Fruit fly (Drosophila melanogaster) whole organism, embryonic: ENCODE data around the gene mio.

Experiments used
- Atf6 ChIP-seq: fragments of 200-800 bp; sonication (Bioruptor generic); IDR thresholded peaks from 2 replicates; pipeline ENCODE4 v1.3.6; 2022; ENCODE audit warnings: missing biosample characterization, missing genetic modification characterization
- CG10543 ChIP-seq: fragments of 200-800 bp; sonication (Bioruptor generic); optimal IDR thresholded peaks from 3 replicates; lab custom pipeline; 2017; ENCODE audit warnings: missing biosample characterization, mild to moderate bottlenecking, missing genetic modification characterization, moderate library complexity
- CG13287 ChIP-seq: fragments of 200-800 bp; sonication (Bioruptor generic); IDR thresholded peaks from 2 replicates; pipeline ENCODE4 v1.3.6; 2022; ENCODE audit warnings: missing biosample characterization, missing genetic modification characterization; ENCODE audit not compliant: partially characterized antibody
- CG13624 ChIP-seq: fragments of 200-800 bp; sonication (Bioruptor generic); optimal IDR thresholded peaks from 2 replicates; lab custom pipeline; 2016; ENCODE audit warnings: missing biosample characterization, missing genetic modification characterization
- CG1529 ChIP-seq: fragments of 200-800 bp; sonication (Bioruptor generic); optimal IDR thresholded peaks from 3 replicates; lab custom pipeline; 2018; ENCODE audit warnings: missing biosample characterization, missing genetic modification characterization
- CG15696 ChIP-seq: fragments of 200-800 bp; sonication (Bioruptor generic); optimal IDR thresholded peaks from 2 replicates; lab custom pipeline; 2019; ENCODE audit warnings: missing biosample characterization, mild to moderate bottlenecking, missing genetic modification characterization, moderate library complexity
- CG17328 ChIP-seq: fragments of 200-800 bp; sonication (Bioruptor generic); IDR thresholded peaks from 2 replicates; pipeline ENCODE4 v1.3.6; 2022; ENCODE audit warnings: missing biosample characterization, missing genetic modification characterization
- CG17385 ChIP-seq: fragments of 200-800 bp; sonication (Bioruptor generic); optimal IDR thresholded peaks from 3 replicates; lab custom pipeline; 2018; ENCODE audit warnings: missing biosample characterization, mild to moderate bottlenecking, missing genetic modification characterization
- CG18011 ChIP-seq: fragments of 200-800 bp; sonication (Bioruptor generic); optimal IDR thresholded peaks from 2 replicates; lab custom pipeline; 2017; ENCODE audit warnings: missing biosample characterization, missing genetic modification characterization, mild to moderate bottlenecking, moderate library complexity, missing genotype
- CG18599 ChIP-seq: fragments of 200-800 bp; sonication (Bioruptor generic); optimal IDR thresholded peaks from 3 replicates; lab custom pipeline; 2017; ENCODE audit warnings: missing biosample characterization, missing genetic modification characterization, mild to moderate bottlenecking, moderate library complexity, missing genetic modification reagents
- CG2202 ChIP-seq: fragments of 200-800 bp; sonication (Bioruptor generic); optimal IDR thresholded peaks from 2 replicates; lab custom pipeline; 2018; ENCODE audit warnings: missing biosample characterization, mild to moderate bottlenecking, missing genetic modification characterization
- CG2875 ChIP-seq: fragments of 200-800 bp; sonication (Bioruptor generic); optimal IDR thresholded peaks from 2 replicates; lab custom pipeline; 2017; ENCODE audit warnings: missing biosample characterization, mild to moderate bottlenecking, missing genetic modification characterization, missing genetic modification reagents
- CG33213 ChIP-seq: fragments of 200-800 bp; sonication (Bioruptor generic); optimal IDR thresholded peaks from 3 replicates; lab custom pipeline; 2016; ENCODE audit warnings: missing biosample characterization, missing genetic modification characterization
- CG33557 ChIP-seq: fragments of 200-800 bp; sonication (Bioruptor generic); optimal IDR thresholded peaks from 2 replicates; lab custom pipeline; 2019; ENCODE audit warnings: missing biosample characterization, mild to moderate bottlenecking, missing genetic modification characterization, moderate library complexity
- CG4424 ChIP-seq: fragments of 200-800 bp; sonication (Bioruptor generic); optimal IDR thresholded peaks from 3 replicates; lab custom pipeline; 2016; ENCODE audit warnings: missing biosample characterization, missing genetic modification characterization
- CG4617 ChIP-seq: fragments of 200-800 bp; sonication (Bioruptor generic); optimal IDR thresholded peaks from 3 replicates; lab custom pipeline; 2016; ENCODE audit warnings: missing biosample characterization, missing genetic modification characterization, borderline replicate concordance
- CG4730 ChIP-seq: fragments of 200-800 bp; sonication (Bioruptor generic); IDR thresholded peaks from 2 replicates; pipeline ENCODE4 v1.3.6; 2022; ENCODE audit warnings: missing biosample characterization, missing genetic modification characterization
- CG6765 ChIP-seq: fragments of 200-800 bp; sonication (Bioruptor generic); optimal IDR thresholded peaks from 3 replicates; lab custom pipeline; 2017; ENCODE audit warnings: missing biosample characterization, mild to moderate bottlenecking, missing genetic modification characterization
- CG6813 ChIP-seq: fragments of 200-800 bp; sonication (Bioruptor generic); optimal IDR thresholded peaks from 2 replicates; lab custom pipeline; 2017; ENCODE audit warnings: missing biosample characterization, missing genetic modification characterization, mild to moderate bottlenecking, moderate library complexity, missing genetic modification reagents
- CG7357 ChIP-seq: fragments of 200-800 bp; sonication (Bioruptor generic); IDR thresholded peaks from 3 replicates; pipeline ENCODE4 v1.3.6; 2022; ENCODE audit warnings: missing biosample characterization, missing genetic modification characterization
- CG9727 ChIP-seq: fragments of 200-800 bp; sonication (Bioruptor generic); optimal IDR thresholded peaks from 3 replicates; lab custom pipeline; 2017; ENCODE audit warnings: missing biosample characterization, mild to moderate bottlenecking, missing genetic modification characterization
- CkIIα-i1 ChIP-seq: fragments of 200-800 bp; sonication (Bioruptor generic); IDR thresholded peaks from 2 replicates; pipeline ENCODE4 v1.3.6; 2022; ENCODE audit warnings: missing biosample characterization, missing genetic modification characterization
- CrebB ChIP-seq: fragments of 200-800 bp; sonication (Bioruptor generic); optimal IDR thresholded peaks from 3 replicates; lab custom pipeline; 2018; ENCODE audit warnings: missing biosample characterization, mild to moderate bottlenecking, missing genetic modification characterization
- D ChIP-seq, 2 experiments: fragments of 200-800 bp in 1 of 2; fragments of >200 bp in 1 of 2; sonication (Bioruptor generic) in 1 of 2; optimal IDR thresholded peaks; 2 replicates in 1 of 2; 3 replicates in 1 of 2; lab custom pipeline; 2017; ENCODE audit warnings: mild to moderate bottlenecking in 1 of 2, missing biosample characterization in 1 of 2, missing genetic modification characterization in 1 of 2, missing genetic modification reagents in 1 of 2
- D19A ChIP-seq: fragments of 200-800 bp; optimal IDR thresholded peaks from 3 replicates; lab custom pipeline; 2019; ENCODE audit warnings: missing biosample characterization, mild to moderate bottlenecking, missing genetic modification characterization, moderate library complexity
- Hr39 ChIP-seq: fragments of >200 bp; optimal IDR thresholded peaks from 2 replicates; lab custom pipeline; 2017
- Lhr ChIP-seq: fragments of 200-800 bp; sonication (Bioruptor generic); optimal IDR thresholded peaks from 3 replicates; lab custom pipeline; 2017; ENCODE audit warnings: mild to moderate bottlenecking, missing biosample characterization, missing genetic modification reagents, missing genetic modification characterization
- NC2α ChIP-seq: fragments of 200-800 bp; sonication (Bioruptor generic); optimal IDR thresholded peaks from 2 replicates; lab custom pipeline; 2016; ENCODE audit warnings: missing biosample characterization, missing genetic modification characterization
- Sry-δ ChIP-seq: fragments of 200-800 bp; sonication (Bioruptor generic); optimal IDR thresholded peaks from 2 replicates; lab custom pipeline; 2016; ENCODE audit warnings: missing biosample characterization, missing genetic modification characterization
- al ChIP-seq: fragments of 200-800 bp; sonication (Bioruptor generic); IDR thresholded peaks from 2 replicates; pipeline ENCODE4 v1.3.6; 2022; ENCODE audit warnings: missing biosample characterization, missing genetic modification characterization
- ase ChIP-seq: fragments of 200-800 bp; sonication (Bioruptor generic); IDR thresholded peaks from 3 replicates; pipeline ENCODE4 v1.3.6; 2022; ENCODE audit warnings: missing biosample characterization, missing genetic modification characterization
- bab2 ChIP-seq: fragments of 200-800 bp; sonication (Bioruptor generic); optimal IDR thresholded peaks from 2 replicates; lab custom pipeline; 2016; ENCODE audit warnings: missing biosample characterization, missing genetic modification characterization
- crol ChIP-seq: fragments of 200-800 bp; sonication (Bioruptor generic); IDR thresholded peaks from 2 replicates; pipeline ENCODE4 v1.3.6; 2022; ENCODE audit warnings: missing biosample characterization, missing genetic modification characterization
- dm ChIP-seq: fragments of 200-800 bp; sonication (Bioruptor generic); optimal IDR thresholded peaks from 3 replicates; lab custom pipeline; 2016; ENCODE audit warnings: missing biosample characterization, missing genetic modification characterization
- eve ChIP-seq, 2 experiments: fragments of >200 bp; optimal IDR thresholded peaks; 2 replicates each; lab custom pipeline; 2017; ENCODE audit warnings: missing biosample characterization in 2 of 2, missing genetic modification characterization in 2 of 2
- exex ChIP-seq: fragments of 200-800 bp; sonication (Bioruptor generic); optimal IDR thresholded peaks from 4 replicates; lab custom pipeline; 2018; ENCODE audit warnings: missing biosample characterization, mild to moderate bottlenecking, missing genetic modification characterization, moderate library complexity
- ftz-f1 ChIP-seq: fragments of 200-800 bp; sonication (Bioruptor generic); optimal IDR thresholded peaks from 2 replicates; lab custom pipeline; 2016; ENCODE audit warnings: missing biosample characterization, missing genetic modification characterization
- gt ChIP-seq: fragments of 200-800 bp; sonication (Bioruptor generic); IDR thresholded peaks from 2 replicates; pipeline ENCODE4 v1.3.6; 2022; ENCODE audit warnings: missing biosample characterization, missing genetic modification characterization
- hth ChIP-seq: fragments of >200 bp; optimal IDR thresholded peaks from 2 replicates; lab custom pipeline; 2017; ENCODE audit warnings: inconsistent platforms
- lilli ChIP-seq: fragments of 200-800 bp; sonication (Bioruptor generic); optimal IDR thresholded peaks from 3 replicates; lab custom pipeline; 2016; ENCODE audit warnings: missing biosample characterization, missing genetic modification characterization
- nerfin-2 ChIP-seq: fragments of 200-800 bp; sonication (Bioruptor generic); IDR thresholded peaks from 2 replicates; pipeline ENCODE4 v1.3.6; 2022; ENCODE audit warnings: missing biosample characterization, missing genetic modification characterization; ENCODE audit not compliant: partially characterized antibody
- nom ChIP-seq: fragments of 200-800 bp; sonication (Bioruptor generic); optimal IDR thresholded peaks from 2 replicates; lab custom pipeline; 2017; ENCODE audit warnings: missing biosample characterization, missing genetic modification characterization, mild to moderate bottlenecking, moderate library complexity, missing genetic modification reagents
- odd ChIP-seq: fragments of 200-800 bp; sonication (Bioruptor generic); optimal IDR thresholded peaks from 2 replicates; lab custom pipeline; 2017; ENCODE audit warnings: missing biosample characterization, mild to moderate bottlenecking, missing genetic modification characterization
- row ChIP-seq: fragments of 200-800 bp; sonication (Bioruptor generic); IDR thresholded peaks from 3 replicates; pipeline ENCODE4 v1.3.6; 2022; ENCODE audit warnings: missing biosample characterization, missing genetic modification characterization
- sc ChIP-seq, 3 experiments: fragments of >200 bp in 2 of 3; fragments of 200-800 bp in 1 of 3; sonication (Bioruptor generic) in 1 of 3; optimal IDR thresholded peaks; 2 replicates in 2 of 3; 3 replicates in 1 of 3; lab custom pipeline; 2017; ENCODE audit warnings: mild to moderate bottlenecking in 1 of 3, missing biosample characterization in 1 of 3, missing genetic modification characterization in 1 of 3, missing genetic modification reagents in 1 of 3
- schlank ChIP-seq: fragments of 200-800 bp; sonication (Bioruptor generic); optimal IDR thresholded peaks from 2 replicates; lab custom pipeline; 2018; ENCODE audit warnings: missing biosample characterization, mild to moderate bottlenecking, missing genetic modification characterization
- sob ChIP-seq: fragments of 200-800 bp; sonication (Bioruptor generic); IDR thresholded peaks from 2 replicates; pipeline ENCODE4 v1.3.6; 2022; ENCODE audit warnings: missing biosample characterization, missing genetic modification characterization
- ssp ChIP-seq: fragments of 200-800 bp; sonication (Bioruptor generic); IDR thresholded peaks from 2 replicates; pipeline ENCODE4 v1.3.6; 2022; ENCODE audit warnings: missing biosample characterization, missing genetic modification characterization
- sug ChIP-seq: fragments of 200-800 bp; optimal IDR thresholded peaks from 2 replicates; lab custom pipeline; 2019; ENCODE audit warnings: missing biosample characterization, mild to moderate bottlenecking, missing genetic modification characterization, moderate library complexity
- toy ChIP-seq: fragments of 200-800 bp; sonication (Bioruptor generic); IDR thresholded peaks from 2 replicates; pipeline ENCODE4 v1.3.6; 2022; ENCODE audit warnings: missing biosample characterization, missing genetic modification characterization
- trh ChIP-seq: fragments of 200-800 bp; sonication (Bioruptor generic); optimal IDR thresholded peaks from 2 replicates; lab custom pipeline; 2016; ENCODE audit warnings: missing biosample characterization, missing genetic modification characterization

The mio gene

dm6 chr2L:2214004-2214403, 3.1 kb upstream of the mio start, which contains the start of the genes Uch and CG34174 (continued):
- TF ChIP-seq row (0 out of 3 replicates have a peak, but pooled peaks have one; percentile 14), NC2α (no peak), CG7357 (GFP tag; lab: Robert Waterston, UW) (no peak), CG9727 (peak; percentile 12), hth (no peak), eve (GFP tag; optimal IDR thresholded peaks at IDR 0.05; lab: Kevin White, UChicago) (no peak), CG4730 (no peak), lilli (GFP tag; lab: Kevin White, UChicago) (no peak), ftz-f1 (GFP tag; lab: Kevin White, UChicago) (no peak), nerfin-2 (GFP tag; lab: Robert Waterston, UW) (no peak; the same call in 1 of the 2 replicates), CG6765 (no peak), Lhr (peak; percentile 66), CG33557 (GFP tag; lab: Kevin White, UChicago) (peak; percentile 32), exex (tag; lab: Kevin White, UChicago) (peak; percentile 15), Atf6 (GFP tag; lab: Robert Waterston, UW) (no peak), ssp (GFP tag; lab: Robert Waterston, UW) (no peak), dm (GFP tag; lab: Kevin White, UChicago) (no peak), CG1529 (GFP tag; lab: Kevin White, UChicago) (no peak), CkIIα-i1 (GFP tag; lab: Robert Waterston, UW) (no peak), CG13624 (peak; percentile 45), CG2875 (no peak), D19A (tag; lab: Kevin White, UChicago) (no peak), crol (GFP tag; lab: Robert Waterston, UW) (no peak), D (optimal IDR thresholded peaks at IDR 0.05; lab: Kevin White, UChicago) (no peak), D (GFP tag; optimal IDR thresholded peaks at IDR 0.05; lab: Kevin White, UChicago) (no peak), CrebB (tag; lab: Kevin White, UChicago) (no peak), sc (optimal IDR thresholded peaks at IDR 0.05; lab: Kevin White, UChicago) (no peak), sc (GFP tag; optimal IDR thresholded peaks at IDR 0.05; lab: Kevin White, UChicago) (no peak), ase (GFP tag; lab: Robert Waterston, UW) (no peak), gt (GFP tag; lab: Robert Waterston, UW) (no peak), odd (GFP tag; lab: Kevin White, UChicago) (no peak), CG15696 (tag; lab: Kevin White, UChicago) (peak; percentile 1), CG17328 (GFP tag; lab: Robert Waterston, UW) (no peak), CG13287 (GFP tag; lab: Robert Waterston, UW) (peak; percentile 87), toy (GFP tag; lab: Robert Waterston, UW) (no peak), CG6813 (GFP tag; lab: Kevin White, UChicago) (no peak), CG17385 (GFP tag; lab: Kevin White, UChicago) (peak; percentile 40), sug (tag; lab: Kevin White, UChicago) (peak; percentile 48), CG4617 (GFP tag; lab: Kevin White, UChicago) (peak; percentile 42), al (GFP tag; lab: Robert Waterston, UW) (no peak), Hr39 (lab: Kevin White, UChicago) (no peak), schlank (no peak), CG10543 (GFP tag; lab: Kevin White, UChicago) (no peak), CG2202 (tag; lab: Kevin White, UChicago) (no peak), CG18011 (GFP tag; lab: Kevin White, UChicago) (no peak), bab2 (GFP tag; lab: Kevin White, UChicago) (no peak), CG18599 (GFP tag; lab: Kevin White, UChicago) (peak; percentile 24), trh (no peak), CG33213 (no peak), CG4424 (GFP tag; lab: Kevin White, UChicago) (no peak), nom (GFP tag; lab: Kevin White, UChicago) (no peak), sob (GFP tag; lab: Robert Waterston, UW) (no peak), Sry-δ (GFP tag; lab: Kevin White, UChicago) (peak; percentile 70)
